Fruit fly (Drosophila melanogaster): Measurements from ENCODE around the gene CG14711.

Gene CG14711

dm6 chr3R:11655873-11656374, 32.8 kb downstream of the CG14711 start, which contains the start of gene CG42327 (continued):
- TF ChIP-seq CG13775 (GFP tag; optimal IDR thresholded peaks at IDR 0.05) (peak; percentile 92), Hr39 (optimal IDR thresholded peaks at IDR 0.05) (no peak), crol (GFP tag; IDR thresholded peaks at IDR 0.05) (peak; percentile 77), p53 (GFP tag; optimal IDR thresholded peaks at IDR 0.05) (peak; percentile 55), CG10654 (GFP tag; optimal IDR thresholded peaks at IDR 0.05) (peak; percentile 90), caup (GFP tag; optimal IDR thresholded peaks at IDR 0.05; ENCODE audit: severe bottlenecking) (peak; percentile 89), CG12219 (GFP tag; optimal IDR thresholded peaks at IDR 0.05) (peak; percentile 90), pho (GFP tag; optimal IDR thresholded peaks at IDR 0.05) (peak; percentile 77), nom (GFP tag; optimal IDR thresholded peaks at IDR 0.05) (peak; percentile 84), pzg (GFP tag; optimal IDR thresholded peaks at IDR 0.05) (no peak), CG6175 (GFP tag; IDR thresholded peaks at IDR 0.05) (peak; percentile 78; the same call in 2 of the 3 replicates), CG1233 (GFP tag; optimal IDR thresholded peaks at IDR 0.05) (peak; percentile 87), CG17802 (tag; optimal IDR thresholded peaks at IDR 0.05) (peak; percentile 79), Max (GFP tag; optimal IDR thresholded peaks at IDR 0.05) (peak; percentile 91), Ada2b (GFP tag; IDR thresholded peaks at IDR 0.05) (peak; percentile 95), org-1 (GFP tag; optimal IDR thresholded peaks at IDR 0.05) (peak; percentile 91), CG2889 (GFP tag; IDR thresholded peaks at IDR 0.05) (peak; percentile 88), CG6254 (GFP tag; optimal IDR thresholded peaks at IDR 0.05) (peak; percentile 95), her (GFP tag; optimal IDR thresholded peaks at IDR 0.05) (peak; percentile 86), cad (GFP tag; optimal IDR thresholded peaks at IDR 0.05) (no peak), dan (GFP tag; IDR thresholded peaks at IDR 0.05) (peak; percentile 73), Ssrp (tag; optimal IDR thresholded peaks at IDR 0.05) (peak; percentile 93), az2 (GFP tag; optimal IDR thresholded peaks at IDR 0.05) (peak; percentile 96), HmgD (GFP tag; optimal IDR thresholded peaks at IDR 0.05) (peak; percentile 58), fu2 (GFP tag; optimal IDR thresholded peaks at IDR 0.05) (peak; percentile 65), hkb (optimal IDR thresholded peaks at IDR 0.05) (no peak), hkb (GFP tag; IDR thresholded peaks at IDR 0.05) (peak; percentile 98), ab (GFP tag; optimal IDR thresholded peaks at IDR 0.05) (no peak), vfl (GFP tag; optimal IDR thresholded peaks at IDR 0.05) (peak; percentile 73), CG1792 (GFP tag; optimal IDR thresholded peaks at IDR 0.05) (peak; percentile 65), Spps (tag; optimal IDR thresholded peaks at IDR 0.05) (peak; percentile 94), sr (GFP tag; IDR thresholded peaks at IDR 0.05) (peak; percentile 84; the same call in 2 of the 3 replicates), PHDP (tag; optimal IDR thresholded peaks at IDR 0.05) (peak; percentile 96), insv (GFP tag; optimal IDR thresholded peaks at IDR 0.05) (peak in 1 of 2 experiments; percentile 44), CG9797 (GFP tag; optimal IDR thresholded peaks at IDR 0.05) (peak; percentile 31), Dip3 (GFP tag; optimal IDR thresholded peaks at IDR 0.05) (peak; percentile 48), CHES-1-like (GFP tag; optimal IDR thresholded peaks at IDR 0.05) (peak; percentile 77), CG32767 (GFP tag; IDR thresholded peaks at IDR 0.05) (peak; percentile 94), corto (GFP tag; optimal IDR thresholded peaks at IDR 0.05) (peak; percentile 92), BEAF-32 (GFP tag; optimal IDR thresholded peaks at IDR 0.05) (no peak), Sox102F (GFP tag; optimal IDR thresholded peaks at IDR 0.05) (peak; percentile 97), ato (GFP tag; IDR thresholded peaks at IDR 0.05; ENCODE audit: partially characterized antibody) (0 out of 2 replicates have a peak, but pooled peaks have one; percentile 26), Hand (GFP tag; optimal IDR thresholded peaks at IDR 0.05) (peak; percentile 66), CG8089 (GFP tag; optimal IDR thresholded peaks at IDR 0.05) (peak; percentile 60), NfI (GFP tag; optimal IDR thresholded peaks at IDR 0.05) (peak; percentile 92), slou (GFP tag; optimal IDR thresholded peaks at IDR 0.05) (peak; percentile 79), CG7745 (tag; optimal IDR thresholded peaks at IDR 0.05) (peak; percentile 27), gem (tag; optimal IDR thresholded peaks at IDR 0.05) (peak; percentile 98), grn (GFP tag; optimal IDR thresholded peaks at IDR 0.05) (no peak), CG8944 (GFP tag; optimal IDR thresholded peaks at IDR 0.05) (peak; percentile 81), CG13123 (GFP tag; optimal IDR thresholded peaks at IDR 0.05) (peak; percentile 90)

Data from whole organism, embryonic.